Fruit fly (Drosophila melanogaster): ENCODE results near the gene CG11294.
A peak's percentile ranks its signal among the peaks of the same experiment; 100 is the strongest.

The CG11294 gene

dm6 chrX:8671348-8672298, 21.8 kb downstream of the CG11294 start:
- no peak for TF ChIP-seq Sp1 (GFP tag; optimal IDR thresholded peaks at IDR 0.05)
- no peak for TF ChIP-seq CG9705 (GFP tag; optimal IDR thresholded peaks at IDR 0.05)
- no peak for TF ChIP-seq dl (GFP tag; optimal IDR thresholded peaks at IDR 0.05; ENCODE audit: insufficient read depth in 1 of 2, partially characterized antibody in 2 of 2)
- no peak for TF ChIP-seq CG32264 (GFP tag; optimal IDR thresholded peaks at IDR 0.05)
- TF ChIP-seq HLH106 (tag; optimal IDR thresholded peaks at IDR 0.05): no peak
- TF ChIP-seq usp (GFP tag; optimal IDR thresholded peaks at IDR 0.05): no peak
- no peak for TF ChIP-seq sage (GFP tag; optimal IDR thresholded peaks at IDR 0.05)
- no peak for TF ChIP-seq dsf (GFP tag; optimal IDR thresholded peaks at IDR 0.05; ENCODE audit: borderline replicate concordance)
- no peak for TF ChIP-seq Abd-B (GFP tag; optimal IDR thresholded peaks at IDR 0.05)
- TF ChIP-seq br (GFP tag; optimal IDR thresholded peaks at IDR 0.05): no peak

dm6 chrX:8669434-8669833, 24.0 kb downstream of the CG11294 start:
- TF ChIP-seq OdsH (GFP tag; optimal IDR thresholded peaks at IDR 0.05) (no peak), Hnf4 (GFP tag; optimal IDR thresholded peaks at IDR 0.05) (no peak), dl (GFP tag; optimal IDR thresholded peaks at IDR 0.05; ENCODE audit: insufficient read depth in 1 of 2, partially characterized antibody in 2 of 2) (no peak), CrebA (GFP tag; optimal IDR thresholded peaks at IDR 0.05; ENCODE audit: borderline replicate concordance) (no peak), Hr78 (GFP tag; optimal IDR thresholded peaks at IDR 0.05) (no peak), Mio (GFP tag; optimal IDR thresholded peaks at IDR 0.05) (no peak), CG32264 (GFP tag; optimal IDR thresholded peaks at IDR 0.05) (no peak), Rel (GFP tag; optimal IDR thresholded peaks at IDR 0.05) (no peak), Rel (tag; optimal IDR thresholded peaks at IDR 0.05) (no peak), Dfd (GFP tag; optimal IDR thresholded peaks at IDR 0.05) (no peak), usp (GFP tag; optimal IDR thresholded peaks at IDR 0.05) (no peak), CG9705 (GFP tag; optimal IDR thresholded peaks at IDR 0.05) (no peak), foxo (GFP tag; optimal IDR thresholded peaks at IDR 0.05) (peak in 1 of 2 experiments; percentile 26), rgr (GFP tag; optimal IDR thresholded peaks at IDR 0.05) (no peak), HLH106 (tag; optimal IDR thresholded peaks at IDR 0.05) (peak; percentile 57), dsf (GFP tag; optimal IDR thresholded peaks at IDR 0.05; ENCODE audit: borderline replicate concordance) (no peak), Abd-B (GFP tag; optimal IDR thresholded peaks at IDR 0.05) (no peak), br (GFP tag; optimal IDR thresholded peaks at IDR 0.05) (no peak), fru (GFP tag; optimal IDR thresholded peaks at IDR 0.05) (peak; percentile 26), ey (GFP tag; optimal IDR thresholded peaks at IDR 0.05) (peak; percentile 2), N (GFP tag; optimal IDR thresholded peaks at IDR 0.05) (no peak), GATAd (GFP tag; optimal IDR thresholded peaks at IDR 0.05) (no peak), Hr83 (GFP tag; optimal IDR thresholded peaks at IDR 0.05; ENCODE audit: poor library complexity, severe bottlenecking) (no peak), Myc (optimal IDR thresholded peaks at IDR 0.05) (no peak), dmrt93B (GFP tag; optimal IDR thresholded peaks at IDR 0.05) (no peak), tai (GFP tag; optimal IDR thresholded peaks at IDR 0.05) (no peak), jim (GFP tag; optimal IDR thresholded peaks at IDR 0.05) (no peak), h (GFP tag; optimal IDR thresholded peaks at IDR 0.05) (peak; percentile 35), Sp1 (GFP tag; optimal IDR thresholded peaks at IDR 0.05) (peak; percentile 27), Jra (GFP tag; optimal IDR thresholded peaks at IDR 0.05) (no peak), pan (optimal IDR thresholded peaks at IDR 0.05) (no peak), psq (GFP tag; optimal IDR thresholded peaks at IDR 0.05) (no peak)

- TF ChIP-seq h (GFP tag; optimal IDR thresholded peaks at IDR 0.05): peak; percentile 64
- TF ChIP-seq usp (GFP tag; optimal IDR thresholded peaks at IDR 0.05): no peak
- TF ChIP-seq dl (GFP tag; optimal IDR thresholded peaks at IDR 0.05; ENCODE audit: insufficient read depth in 1 of 2, partially characterized antibody in 2 of 2): no peak
- peak; percentile 53 for TF ChIP-seq OdsH (GFP tag; optimal IDR thresholded peaks at IDR 0.05)
- TF ChIP-seq CrebA (GFP tag; optimal IDR thresholded peaks at IDR 0.05; ENCODE audit: borderline replicate concordance): no peak
- peak; percentile 23 for TF ChIP-seq Dfd (GFP tag; optimal IDR thresholded peaks at IDR 0.05)
- TF ChIP-seq Hnf4 (GFP tag; optimal IDR thresholded peaks at IDR 0.05): peak; percentile 57
- TF ChIP-seq fru (GFP tag; optimal IDR thresholded peaks at IDR 0.05): peak; percentile 66
- no peak for TF ChIP-seq Mio (GFP tag; optimal IDR thresholded peaks at IDR 0.05)
- TF ChIP-seq Abd-B (GFP tag; optimal IDR thresholded peaks at IDR 0.05): no peak
- peak; percentile 30 for TF ChIP-seq dmrt93B (GFP tag; optimal IDR thresholded peaks at IDR 0.05)
- TF ChIP-seq dsf (GFP tag; optimal IDR thresholded peaks at IDR 0.05; ENCODE audit: borderline replicate concordance): no peak
- TF ChIP-seq CG9705 (GFP tag; optimal IDR thresholded peaks at IDR 0.05): no peak
- TF ChIP-seq HLH106 (tag; optimal IDR thresholded peaks at IDR 0.05): peak; percentile 67
- no peak for TF ChIP-seq jim (GFP tag; optimal IDR thresholded peaks at IDR 0.05)
- TF ChIP-seq sage (GFP tag; optimal IDR thresholded peaks at IDR 0.05): no peak
- peak; percentile 80 for TF ChIP-seq ey (GFP tag; optimal IDR thresholded peaks at IDR 0.05)
- no peak for TF ChIP-seq Hr83 (GFP tag; optimal IDR thresholded peaks at IDR 0.05; ENCODE audit: poor library complexity, severe bottlenecking)
- no peak for TF ChIP-seq lola (GFP tag; optimal IDR thresholded peaks at IDR 0.05)
- TF ChIP-seq Rel (GFP tag; optimal IDR thresholded peaks at IDR 0.05): no peak
- TF ChIP-seq Rel (tag; optimal IDR thresholded peaks at IDR 0.05): no peak
- peak in 1 of 2 experiments; percentile 74 for TF ChIP-seq foxo (GFP tag; optimal IDR thresholded peaks at IDR 0.05)
- TF ChIP-seq N (GFP tag; optimal IDR thresholded peaks at IDR 0.05): no peak
- peak; percentile 70 for TF ChIP-seq br (GFP tag; optimal IDR thresholded peaks at IDR 0.05)
- TF ChIP-seq sv (GFP tag; optimal IDR thresholded peaks at IDR 0.05): no peak
- TF ChIP-seq brk (GFP tag; optimal IDR thresholded peaks at IDR 0.05): no peak
- TF ChIP-seq Myc (optimal IDR thresholded peaks at IDR 0.05): no peak
- TF ChIP-seq CG32264 (GFP tag; optimal IDR thresholded peaks at IDR 0.05): no peak
- no peak for TF ChIP-seq Vsx2 (GFP tag; optimal IDR thresholded peaks at IDR 0.05; ENCODE audit: partially characterized antibody)
- no peak for TF ChIP-seq Hr78 (GFP tag; optimal IDR thresholded peaks at IDR 0.05)
- TF ChIP-seq Sp1 (GFP tag; optimal IDR thresholded peaks at IDR 0.05): peak; percentile 64
- TF ChIP-seq rgr (GFP tag; optimal IDR thresholded peaks at IDR 0.05): peak; percentile 57
- TF ChIP-seq Jra (GFP tag; optimal IDR thresholded peaks at IDR 0.05): no peak
- TF ChIP-seq woc (GFP tag; optimal IDR thresholded peaks at IDR 0.05): peak; percentile 67
- TF ChIP-seq tai (GFP tag; optimal IDR thresholded peaks at IDR 0.05): no peak
- no peak for TF ChIP-seq pan (optimal IDR thresholded peaks at IDR 0.05)
- peak; percentile 21 for TF ChIP-seq psq (GFP tag; optimal IDR thresholded peaks at IDR 0.05)
These were observed 25.7 kb downstream of the CG11294 start for dm6 chrX:8667709-8668108.
